Fruit fly (Drosophila melanogaster) whole organism, embryonic: ENCODE measurements around the gene CG4597.

ENCODE experiments used
- CG10462 ChIP-seq: fragments of 200-800 bp; sonication (Bioruptor generic); optimal IDR thresholded peaks from 2 replicates; lab custom pipeline; 2016; ENCODE audit warnings: missing biosample characterization, missing genetic modification characterization
- CG10543 ChIP-seq: fragments of 200-800 bp; sonication (Bioruptor generic); optimal IDR thresholded peaks from 3 replicates; lab custom pipeline; 2017; ENCODE audit warnings: missing biosample characterization, mild to moderate bottlenecking, missing genetic modification characterization, moderate library complexity
- CG10654 ChIP-seq: fragments of 200-800 bp; sonication (Bioruptor generic); optimal IDR thresholded peaks from 2 replicates; lab custom pipeline; 2016; ENCODE audit warnings: missing biosample characterization, missing genetic modification characterization
- CG12744 ChIP-seq: fragments of 200-800 bp; sonication (Bioruptor generic); optimal IDR thresholded peaks from 2 replicates; lab custom pipeline; 2016; ENCODE audit warnings: missing biosample characterization, missing genetic modification characterization
- CG1603 ChIP-seq: fragments of 200-800 bp; sonication (Bioruptor generic); optimal IDR thresholded peaks from 2 replicates; lab custom pipeline; 2019; ENCODE audit warnings: missing biosample characterization, mild to moderate bottlenecking, missing genetic modification characterization, moderate library complexity
- CG17612 ChIP-seq: fragments of 200-800 bp; sonication (Bioruptor generic); IDR thresholded peaks from 2 replicates; pipeline ENCODE4 v1.3.6; 2022; ENCODE audit warnings: missing biosample characterization, missing genetic modification characterization
- CG18619 ChIP-seq: fragments of 200-800 bp; sonication (Bioruptor generic); optimal IDR thresholded peaks from 3 replicates; lab custom pipeline; 2017; ENCODE audit warnings: missing biosample characterization, mild to moderate bottlenecking, missing genetic modification characterization
- CG2129 ChIP-seq: fragments of 200-800 bp; sonication (Bioruptor generic); IDR thresholded peaks from 2 replicates; pipeline ENCODE4 v1.3.6; 2022; ENCODE audit warnings: missing biosample characterization, missing genetic modification characterization; ENCODE audit not compliant: partially characterized antibody
- CG3163 ChIP-seq: fragments of 200-800 bp; sonication (Bioruptor generic); optimal IDR thresholded peaks from 3 replicates; lab custom pipeline; 2016; ENCODE audit warnings: missing biosample characterization, missing genetic modification characterization
- CG32772 ChIP-seq: fragments of 200-800 bp; sonication (Bioruptor generic); IDR thresholded peaks from 2 replicates; pipeline ENCODE4 v1.3.6; 2022; ENCODE audit warnings: missing biosample characterization, missing genetic modification characterization
- CG33557 ChIP-seq: fragments of 200-800 bp; sonication (Bioruptor generic); optimal IDR thresholded peaks from 2 replicates; lab custom pipeline; 2019; ENCODE audit warnings: missing biosample characterization, mild to moderate bottlenecking, missing genetic modification characterization, moderate library complexity
- CG3407 ChIP-seq: fragments of 200-800 bp; sonication (Bioruptor generic); optimal IDR thresholded peaks from 2 replicates; lab custom pipeline; 2018; ENCODE audit warnings: missing biosample characterization, mild to moderate bottlenecking, missing genetic modification characterization
- CG6854 ChIP-seq: fragments of 200-800 bp; sonication (Bioruptor generic); optimal IDR thresholded peaks from 3 replicates; lab custom pipeline; 2017; ENCODE audit warnings: missing biosample characterization, mild to moderate bottlenecking, missing genetic modification characterization
- CG8765 ChIP-seq: fragments of 200-800 bp; sonication (Bioruptor generic); IDR thresholded peaks from 2 replicates; pipeline ENCODE4 v1.3.6; 2022; ENCODE audit warnings: missing biosample characterization, missing genetic modification characterization
- CG9437 ChIP-seq: fragments of 200-800 bp; sonication (Bioruptor generic); optimal IDR thresholded peaks from 2 replicates; lab custom pipeline; 2018; ENCODE audit warnings: missing biosample characterization, mild to moderate bottlenecking, missing genetic modification characterization
- D ChIP-seq, 2 experiments: fragments of 200-800 bp in 1 of 2; fragments of >200 bp in 1 of 2; sonication (Bioruptor generic) in 1 of 2; optimal IDR thresholded peaks; 2 replicates in 1 of 2; 3 replicates in 1 of 2; lab custom pipeline; 2017; ENCODE audit warnings: mild to moderate bottlenecking in 1 of 2, missing biosample characterization in 1 of 2, missing genetic modification characterization in 1 of 2, missing genetic modification reagents in 1 of 2
- HmgD ChIP-seq: fragments of 200-800 bp; sonication (Bioruptor generic); optimal IDR thresholded peaks from 3 replicates; lab custom pipeline; 2016; ENCODE audit warnings: missing biosample characterization, missing genetic modification characterization
- HmgZ ChIP-seq: fragments of 200-800 bp; sonication (Bioruptor generic); optimal IDR thresholded peaks from 2 replicates; lab custom pipeline; 2018; ENCODE audit warnings: missing biosample characterization, mild to moderate bottlenecking, missing genetic modification characterization
- Hmx ChIP-seq: fragments of 200-800 bp; sonication (Bioruptor generic); optimal IDR thresholded peaks from 2 replicates; lab custom pipeline; 2016; ENCODE audit warnings: missing biosample characterization, missing genetic modification characterization
- Myb ChIP-seq: fragments of 200-800 bp; sonication (Bioruptor generic); optimal IDR thresholded peaks from 2 replicates; lab custom pipeline; 2016; ENCODE audit warnings: missing biosample characterization, missing genetic modification characterization
- Oaz ChIP-seq: fragments of 200-800 bp; sonication (Bioruptor generic); IDR thresholded peaks from 2 replicates; pipeline ENCODE4 v1.3.6; 2022; ENCODE audit warnings: missing biosample characterization, missing genetic modification characterization
- Oli ChIP-seq: fragments of 200-800 bp; sonication (Bioruptor generic); optimal IDR thresholded peaks from 2 replicates; lab custom pipeline; 2018; ENCODE audit warnings: missing biosample characterization, mild to moderate bottlenecking, missing genetic modification characterization, moderate library complexity
- Scr ChIP-seq: fragments of 200-800 bp; sonication (Bioruptor generic); IDR thresholded peaks from 2 replicates; pipeline ENCODE4 v1.3.6; 2022; ENCODE audit warnings: missing biosample characterization, missing genetic modification characterization; ENCODE audit not compliant: partially characterized antibody
- Tbp ChIP-seq: fragments of >200 bp; optimal IDR thresholded peaks from 2 replicates; lab custom pipeline; 2018; ENCODE audit warnings: missing biosample characterization, missing genetic modification characterization
- Xrp1 ChIP-seq: fragments of 200-800 bp; sonication (Bioruptor generic); IDR thresholded peaks from 2 replicates; pipeline ENCODE4 v1.3.6; 2022; ENCODE audit warnings: missing biosample characterization, missing genetic modification characterization
- ap ChIP-seq: fragments of 200-800 bp; sonication (Bioruptor generic); IDR thresholded peaks from 2 replicates; pipeline ENCODE4 v1.3.6; 2022; ENCODE audit warnings: missing biosample characterization, missing genetic modification characterization
- ato ChIP-seq: fragments of 200-800 bp; sonication (Bioruptor generic); IDR thresholded peaks from 2 replicates; pipeline ENCODE4 v1.3.6; 2022; ENCODE audit warnings: missing biosample characterization, missing genetic modification characterization; ENCODE audit not compliant: partially characterized antibody
- bab2 ChIP-seq: fragments of 200-800 bp; sonication (Bioruptor generic); optimal IDR thresholded peaks from 2 replicates; lab custom pipeline; 2016; ENCODE audit warnings: missing biosample characterization, missing genetic modification characterization
- br ChIP-seq: fragments of >200 bp; optimal IDR thresholded peaks from 2 replicates; lab custom pipeline; 2017
- cato ChIP-seq: fragments of 200-800 bp; sonication (Bioruptor generic); optimal IDR thresholded peaks from 2 replicates; lab custom pipeline; 2016; ENCODE audit warnings: missing biosample characterization, missing genetic modification characterization, borderline replicate concordance
- corto ChIP-seq: fragments of 200-800 bp; sonication (Bioruptor generic); optimal IDR thresholded peaks from 2 replicates; lab custom pipeline; 2016; ENCODE audit warnings: missing biosample characterization, mild to moderate bottlenecking, missing genetic modification characterization, moderate library complexity
- dan ChIP-seq: fragments of 200-800 bp; sonication (Bioruptor generic); IDR thresholded peaks from 2 replicates; pipeline ENCODE4 v1.3.6; 2022; ENCODE audit warnings: missing biosample characterization, missing genetic modification characterization
- dati ChIP-seq: fragments of 200-800 bp; sonication (Bioruptor generic); IDR thresholded peaks from 2 replicates; pipeline ENCODE4 v1.3.6; 2022; ENCODE audit warnings: missing biosample characterization, missing genetic modification characterization
- dmrt99B ChIP-seq: fragments of 200-800 bp; sonication (Bioruptor generic); optimal IDR thresholded peaks from 2 replicates; lab custom pipeline; 2018; ENCODE audit warnings: missing biosample characterization, mild to moderate bottlenecking, missing genetic modification characterization, moderate library complexity
- en ChIP-seq: fragments of 200-800 bp; sonication (Bioruptor generic); optimal IDR thresholded peaks from 2 replicates; lab custom pipeline; 2016; ENCODE audit warnings: missing biosample characterization, missing genetic modification characterization
- grn ChIP-seq: fragments of 200-800 bp; sonication (Bioruptor generic); optimal IDR thresholded peaks from 3 replicates; lab custom pipeline; 2017; ENCODE audit warnings: missing biosample characterization, missing genetic modification characterization
- kah ChIP-seq: fragments of 200-800 bp; sonication (Bioruptor generic); optimal IDR thresholded peaks from 2 replicates; lab custom pipeline; 2018; ENCODE audit warnings: missing biosample characterization, mild to moderate bottlenecking, missing genetic modification characterization
- lbe ChIP-seq: fragments of 200-800 bp; sonication (Bioruptor generic); optimal IDR thresholded peaks from 2 replicates; lab custom pipeline; 2016; ENCODE audit warnings: missing biosample characterization, mild to moderate bottlenecking, missing genetic modification characterization
- lola ChIP-seq, 3 experiments: fragments of >200 bp in 2 of 3; fragments of 200-800 bp in 1 of 3; sonication (Bioruptor generic) in 1 of 3; optimal IDR thresholded peaks; 2 replicates each; lab custom pipeline; 2017 to 2019; ENCODE audit warnings: missing biosample characterization in 3 of 3, missing genetic modification characterization in 3 of 3, mild to moderate bottlenecking in 1 of 3, moderate library complexity in 1 of 3
- org-1 ChIP-seq: fragments of 200-800 bp; sonication (Bioruptor generic); optimal IDR thresholded peaks from 2 replicates; lab custom pipeline; 2017; ENCODE audit warnings: missing biosample characterization, missing genetic modification characterization
- prd ChIP-seq, 3 experiments: fragments of >200 bp in 2 of 3; fragments of 200-800 bp in 1 of 3; sonication (Bioruptor generic) in 1 of 3; optimal IDR thresholded peaks in 2 of 3; IDR thresholded peaks in 1 of 3; 2 replicates in 2 of 3; 3 replicates in 1 of 3; pipeline versions ENCODE4 v1.3.6 to Lab custom; 2017 to 2022; ENCODE audit warnings: missing biosample characterization in 1 of 3, missing genetic modification characterization in 1 of 3
- pum ChIP-seq: fragments of 200-800 bp; sonication (Bioruptor generic); optimal IDR thresholded peaks from 2 replicates; lab custom pipeline; 2016; ENCODE audit warnings: missing biosample characterization, missing genetic modification characterization
- sna ChIP-seq: fragments of 200-800 bp; sonication (Bioruptor generic); IDR thresholded peaks from 2 replicates; pipeline ENCODE4 v1.3.6; 2022; ENCODE audit warnings: missing biosample characterization, missing genetic modification characterization; ENCODE audit not compliant: partially characterized antibody
- stwl ChIP-seq: fragments of 200-800 bp; sonication (Bioruptor generic); optimal IDR thresholded peaks from 3 replicates; lab custom pipeline; 2018; ENCODE audit warnings: missing biosample characterization, mild to moderate bottlenecking, missing genetic modification characterization, moderate library complexity
- sug ChIP-seq: fragments of 200-800 bp; optimal IDR thresholded peaks from 2 replicates; lab custom pipeline; 2019; ENCODE audit warnings: missing biosample characterization, mild to moderate bottlenecking, missing genetic modification characterization, moderate library complexity
- tna ChIP-seq: fragments of 200-800 bp; sonication (Bioruptor generic); IDR thresholded peaks from 2 replicates; pipeline ENCODE4 v1.3.6; 2022; ENCODE audit warnings: missing biosample characterization, missing genetic modification characterization; ENCODE audit not compliant: partially characterized antibody
- ttk ChIP-seq: fragments of 200-800 bp; sonication (Bioruptor generic); IDR thresholded peaks from 2 replicates; pipeline ENCODE4 v2.1.2; 2022; ENCODE audit warnings: missing biosample characterization, missing genetic modification characterization
- tup ChIP-seq: fragments of 200-800 bp; sonication (Bioruptor generic); optimal IDR thresholded peaks from 2 replicates; lab custom pipeline; 2016; ENCODE audit warnings: missing biosample characterization, mild to moderate bottlenecking, missing genetic modification characterization, moderate library complexity

The CG4597 gene

DNA sequence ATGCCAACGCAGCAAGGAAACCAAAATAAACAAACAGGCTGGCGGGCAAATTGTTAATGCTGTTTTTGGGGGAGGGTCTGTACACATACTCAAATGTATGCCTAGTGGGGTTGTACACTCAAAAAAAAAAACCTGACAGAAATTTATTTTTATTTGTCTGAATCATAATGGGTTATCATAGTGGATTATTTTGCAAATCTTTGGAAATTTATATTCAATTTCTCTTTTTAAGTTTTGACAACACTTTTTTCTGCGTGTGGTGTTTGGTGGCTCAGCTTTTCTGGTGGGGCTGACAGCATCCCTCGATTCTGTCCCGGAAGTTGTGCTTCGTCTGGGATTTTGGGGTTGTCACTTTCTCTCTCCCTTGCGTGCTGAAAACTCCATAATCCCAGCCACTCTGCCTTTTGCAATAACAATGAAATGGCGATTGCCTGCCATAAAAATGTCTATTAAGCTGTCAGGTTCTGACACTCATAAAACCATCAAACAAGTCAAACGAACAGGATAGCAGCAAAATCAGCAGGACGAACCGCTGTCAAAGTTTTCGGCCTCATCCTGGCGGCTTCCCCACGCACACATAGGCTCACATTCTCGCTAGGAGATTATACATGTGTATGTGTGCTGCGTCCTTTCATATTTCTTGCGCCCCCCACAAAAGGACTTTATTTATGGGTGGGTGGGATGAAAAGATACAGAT, 25.8 kb downstream of the CG4597 start (continued):
- TF ChIP-seq CG3163 (GFP tag; lab: Kevin White, UChicago) (peak; percentile 52), kah (peak; percentile 45), corto (GFP tag; lab: Kevin White, UChicago) (no peak), cato (GFP tag; lab: Kevin White, UChicago) (peak; percentile 59), CG9437 (peak; percentile 20), dati (GFP tag; lab: Robert Waterston, UW) (no peak), ato (GFP tag; lab: Robert Waterston, UW) (no peak), Oli (tag; lab: Kevin White, UChicago) (peak; percentile 56), CG10543 (GFP tag; lab: Kevin White, UChicago) (peak; percentile 66), tup (GFP tag; lab: Kevin White, UChicago) (peak; percentile 72), Xrp1 (GFP tag; lab: Robert Waterston, UW) (peak; percentile 87), CG10654 (GFP tag; lab: Kevin White, UChicago) (peak; percentile 51), Myb (peak; percentile 57), CG12744 (GFP tag; lab: Kevin White, UChicago) (peak; percentile 39), grn (GFP tag; lab: Kevin White, UChicago) (peak; percentile 13), CG3407 (GFP tag; lab: Kevin White, UChicago) (peak; percentile 61), sug (tag; lab: Kevin White, UChicago) (peak; percentile 7), HmgD (GFP tag; lab: Kevin White, UChicago) (no peak), lola (GFP tag; optimal IDR thresholded peaks at IDR 0.05; lab: Kevin White, UChicago) (no peak), tna (GFP tag; lab: Robert Waterston, UW) (no peak), CG2129 (GFP tag; lab: Robert Waterston, UW) (no peak), CG6854 (peak; percentile 77), ap (GFP tag; lab: Robert Waterston, UW) (peak; percentile 65), pum (GFP tag; lab: Kevin White, UChicago) (peak; percentile 67), dmrt99B (peak; percentile 81), D (optimal IDR thresholded peaks at IDR 0.05; lab: Kevin White, UChicago) (no peak), D (GFP tag; optimal IDR thresholded peaks at IDR 0.05; lab: Kevin White, UChicago) (peak; percentile 46), bab2 (GFP tag; lab: Kevin White, UChicago) (peak; percentile 69), CG33557 (GFP tag; lab: Kevin White, UChicago) (no peak), ttk (GFP tag; lab: Robert Waterston, UW) (no peak; the same call in 1 of the 2 replicates), sna (GFP tag; lab: Robert Waterston, UW) (no peak), br (lab: Kevin White, UChicago) (no peak), CG1603 (tag; lab: Kevin White, UChicago) (peak; percentile 41), stwl (tag; lab: Kevin White, UChicago) (no peak), Tbp (GFP tag; lab: Kevin White, UChicago) (no peak), Scr (no peak), Oaz (GFP tag; lab: Robert Waterston, UW) (no peak; the same call in none of the 2 replicates), org-1 (peak; percentile 70), HmgZ (tag; lab: Kevin White, UChicago) (peak; percentile 77), Hmx (no peak), CG8765 (GFP tag; lab: Robert Waterston, UW) (peak; percentile 54; the same call in 1 of the 2 replicates), dan (GFP tag; lab: Robert Waterston, UW) (0 out of 2 replicates have a peak, but pooled peaks have one; percentile 17), en (GFP tag; lab: Kevin White, UChicago) (peak; percentile 52), CG32772 (no peak; the same call in 1 of the 2 replicates), CG18619 (GFP tag; lab: Kevin White, UChicago) (peak; percentile 67), CG10462 (GFP tag; lab: Kevin White, UChicago) (peak; percentile 36), lbe (GFP tag; lab: Kevin White, UChicago) (no peak), CG17612 (GFP tag; lab: Robert Waterston, UW) (0 out of 2 replicates have a peak, but pooled peaks have one; percentile 10), prd (optimal IDR thresholded peaks at IDR 0.05; lab: Kevin White, UChicago) (no peak), prd (GFP tag; IDR thresholded peaks at IDR 0.05; lab: Robert Waterston, UW) (no peak; the same call in 2 of the 3 replicates)
